Worm (Caenorhabditis elegans) whole organism, L4/young adult: ENCODE data around the gene sri-78.
"Not testable (repeated sequence)": the region's sequence is repeated elsewhere in the genome, so short reads cannot be mapped to it uniquely, and the experiment has no call there.

Experiments used
- W03F9.2 ChIP-seq: fragments of 150-350 bp; optimal IDR thresholded peaks from 2 replicates; lab custom pipeline; 2014; ENCODE audit warnings: missing biosample characterization, missing genetic modification characterization
- dao-5 ChIP-seq: sonication (generic microtip); optimal IDR thresholded peaks from 2 replicates; lab custom pipeline; 2016; ENCODE audit warnings: missing genotype, missing genetic modification characterization, moderate library complexity, missing compliant biosample characterization
- him-1 ChIP-seq: sonication (generic microtip); optimal IDR thresholded peaks from 2 replicates; lab custom pipeline; 2016; ENCODE audit warnings: missing genotype, missing genetic modification reagents, missing genetic modification characterization, missing compliant biosample characterization

Gene sri-78

DNA sequence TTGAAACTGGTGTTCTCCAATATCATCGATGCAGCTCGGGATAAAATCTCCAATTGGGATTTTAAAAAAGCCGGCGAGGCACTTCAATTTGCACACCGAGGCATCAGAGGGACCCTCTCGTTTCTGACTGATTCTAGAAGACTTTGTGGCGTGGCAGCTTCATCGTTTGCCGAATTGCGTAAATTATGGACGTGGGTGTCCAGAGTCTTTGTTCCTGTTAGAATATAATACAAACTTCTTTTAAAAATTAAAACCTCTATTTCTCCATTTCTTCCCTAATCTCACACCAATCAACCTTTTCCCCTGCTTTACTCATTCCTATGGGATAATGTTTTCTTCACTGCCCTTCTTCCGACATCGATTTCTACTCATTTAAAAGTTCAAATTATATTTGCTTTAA lies 25.4 kb downstream of the sri-78 start, which contains the start of gene ZC239.5:
Gene ZC239.5 (plus strand): TSS at position 301 of the 400 bp plus-strand sequence.
- TF ChIP-seq dao-5 (no peak), W03F9.2 (no peak), him-1 (tag; lab: Kevin White, UChicago) (no peak)

DNA sequence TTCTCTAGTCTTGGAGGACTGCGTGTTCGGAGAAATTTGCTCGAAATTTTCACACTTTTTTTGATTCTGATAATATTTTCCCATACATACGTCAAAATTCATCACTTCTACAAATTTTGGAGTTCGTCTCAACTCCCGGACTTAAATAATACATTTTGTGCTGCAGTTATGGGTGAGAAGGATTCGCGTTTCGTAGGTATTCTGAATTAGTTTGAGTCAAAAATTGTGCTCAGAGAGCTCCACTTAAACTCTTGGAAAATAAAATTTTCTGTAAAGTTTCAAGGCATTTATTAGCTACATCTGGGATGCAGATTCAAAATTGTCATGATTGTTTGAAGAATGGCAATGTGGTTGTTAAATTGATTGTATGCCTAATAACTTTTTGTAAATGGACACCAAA lies 28.9 kb downstream of the sri-78 start, which contains the start of gene ZC239.4:
Gene ZC239.4 (plus strand): TSS at position 301 of the 400 bp plus-strand sequence.
- no peak for TF ChIP-seq dao-5
- no peak for TF ChIP-seq him-1 (tag; lab: Kevin White, UChicago)
- no peak for TF ChIP-seq W03F9.2

DNA sequence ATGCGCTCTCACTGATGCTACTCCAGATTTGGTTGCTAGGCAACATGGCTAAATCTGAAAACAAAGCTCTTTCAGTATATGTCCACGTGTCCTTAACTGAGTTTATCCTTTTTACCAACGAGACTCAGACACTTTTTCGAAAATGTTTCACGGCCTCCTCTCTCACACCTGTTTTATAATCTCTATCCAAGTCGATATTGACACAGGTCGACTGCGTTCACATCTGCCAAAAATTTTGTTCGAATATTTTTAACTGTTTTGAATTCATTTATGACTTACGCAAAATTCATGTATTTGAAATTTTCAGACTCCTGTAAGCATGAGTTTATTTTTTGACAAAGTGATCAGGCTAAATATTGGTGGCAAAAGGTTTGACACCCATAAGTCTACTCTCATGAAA lies 30.8 kb downstream of the sri-78 start, which contains the start of gene ZC239.3:
Gene ZC239.3 (plus strand): TSS at position 301 of the 400 bp plus-strand sequence.
- not testable (repeated sequence) for TF ChIP-seq dao-5; him-1 (tag; lab: Kevin White, UChicago); W03F9.2

DNA sequence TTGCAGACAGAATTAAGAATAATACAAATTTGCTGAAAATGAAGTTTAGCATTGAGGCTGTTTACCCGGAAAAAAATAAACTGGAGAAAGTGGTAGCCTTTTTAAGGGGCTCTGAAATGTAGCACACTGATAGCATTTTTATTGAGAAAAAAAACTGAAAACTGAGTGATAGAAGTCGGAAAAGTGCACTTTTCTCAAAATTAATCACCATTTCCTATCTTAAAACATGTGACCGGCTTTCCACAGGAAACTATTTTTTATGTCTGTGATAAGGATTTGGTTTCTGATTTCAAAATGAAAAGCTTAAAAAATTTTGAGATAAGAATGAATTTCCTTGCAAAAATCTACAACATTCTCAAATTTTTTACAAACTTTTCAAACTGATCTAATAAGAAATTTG lies 35.8 kb downstream of the sri-78 start, which contains the start of gene ZC239.22:
Gene ZC239.22 (minus strand): TSS at position 101 of the 400 bp plus-strand sequence.
- no peak for TF ChIP-seq him-1 (tag; lab: Kevin White, UChicago)
- TF ChIP-seq W03F9.2, result no peak
- TF ChIP-seq dao-5, result no peak

DNA sequence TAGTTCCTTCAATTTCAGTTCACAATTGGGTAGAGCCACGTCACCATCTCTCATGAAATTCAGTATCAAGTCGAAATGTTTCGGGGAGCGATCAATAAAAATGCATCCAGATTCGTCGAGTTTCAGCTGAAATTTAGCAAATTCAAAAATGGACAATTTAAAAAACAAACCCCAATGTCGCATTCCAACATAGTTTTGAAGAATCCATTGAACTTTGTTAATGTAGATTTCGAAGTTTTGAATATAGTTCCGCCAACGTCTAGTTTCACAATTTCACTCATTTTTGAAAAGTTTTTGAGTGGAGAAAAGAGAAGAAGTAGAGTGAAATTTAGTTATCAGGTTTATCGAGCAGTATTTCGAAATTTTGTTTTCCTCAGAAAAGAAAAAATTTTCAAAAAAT lies 36.8 kb downstream of the sri-78 start, which contains the start of gene ZC239.14:
Gene ZC239.14 (minus strand): TSS at position 305 of the 400 bp plus-strand sequence.
- TF ChIP-seq dao-5 (no peak), W03F9.2 (no peak), him-1 (tag; lab: Kevin White, UChicago) (no peak)

DNA sequence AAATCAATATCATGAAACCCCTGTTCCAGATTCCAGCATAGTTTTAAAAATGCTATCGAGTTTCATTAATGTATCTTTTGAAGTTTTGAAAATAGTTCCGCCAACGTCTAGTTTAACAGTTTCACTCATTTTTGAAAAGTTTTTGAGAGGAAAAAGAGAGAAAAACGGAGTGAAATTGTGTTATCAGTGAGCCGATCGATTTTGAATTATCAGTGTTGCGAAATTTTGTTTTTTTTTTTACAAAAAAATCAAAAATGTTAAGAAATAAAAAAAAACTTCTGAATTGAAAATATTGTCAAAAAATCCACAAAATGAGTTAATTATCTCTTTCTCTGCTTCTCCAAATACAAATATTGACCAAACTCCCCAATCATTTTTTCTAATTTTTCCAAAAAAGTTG lies 37.7 kb downstream of the sri-78 start, which contains the start of gene ZC239.13:
Gene ZC239.13 (minus strand): TSS at position 154 of the 400 bp plus-strand sequence.
- TF ChIP-seq him-1 (tag; lab: Kevin White, UChicago) (no peak), dao-5 (no peak), W03F9.2 (no peak)

DNA sequence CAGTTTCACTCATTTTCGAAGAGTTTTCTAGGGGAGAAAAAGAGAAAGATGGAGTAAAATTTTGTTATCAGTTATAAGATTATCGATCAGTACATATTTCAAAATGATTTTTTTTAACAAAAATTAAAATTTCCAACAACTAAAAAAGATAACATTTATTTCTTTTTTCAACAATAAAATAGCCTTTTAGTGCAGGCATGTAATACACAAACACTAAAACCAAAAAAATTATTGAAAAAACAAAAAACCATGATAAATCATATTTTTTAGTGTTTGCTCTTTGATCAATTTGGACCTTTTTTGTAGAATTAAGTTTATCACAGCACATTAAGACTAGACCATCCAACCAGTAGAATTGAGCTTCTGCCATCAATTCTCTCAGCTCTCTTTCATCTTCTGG lies 39.7 kb downstream of the sri-78 start, which contains the start of gene ZC239.15:
Gene ZC239.15 (minus strand): TSS at position 101 of the 400 bp plus-strand sequence.
- TF ChIP-seq him-1 (tag; lab: Kevin White, UChicago) (no peak), W03F9.2 (no peak), dao-5 (no peak)

DNA sequence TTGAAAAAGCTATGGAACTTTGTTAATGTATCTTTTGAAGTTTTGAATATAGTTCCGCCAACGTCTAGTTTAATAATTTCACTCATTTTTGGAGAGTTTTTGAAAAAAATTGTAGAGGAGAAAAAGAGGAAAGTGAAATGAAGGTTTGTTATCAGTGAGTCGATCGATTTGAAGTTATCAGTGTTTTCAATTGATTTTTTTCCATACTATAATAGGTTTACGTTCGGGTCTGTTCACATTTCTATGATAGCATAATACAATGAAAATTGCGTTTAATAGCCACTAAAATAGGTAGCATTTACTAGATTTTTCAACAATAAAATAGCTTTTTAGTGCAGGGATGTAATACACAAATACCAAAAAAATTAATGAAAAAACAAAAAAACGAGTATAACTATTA lies 40.2 kb downstream of the sri-78 start, which contains the start of gene ZC239.16:
Gene ZC239.16 (minus strand): TSS at position 120 of the 400 bp plus-strand sequence.
- TF ChIP-seq him-1 (tag; lab: Kevin White, UChicago), result no peak
- TF ChIP-seq dao-5, result no peak
- no peak for TF ChIP-seq W03F9.2

DNA sequence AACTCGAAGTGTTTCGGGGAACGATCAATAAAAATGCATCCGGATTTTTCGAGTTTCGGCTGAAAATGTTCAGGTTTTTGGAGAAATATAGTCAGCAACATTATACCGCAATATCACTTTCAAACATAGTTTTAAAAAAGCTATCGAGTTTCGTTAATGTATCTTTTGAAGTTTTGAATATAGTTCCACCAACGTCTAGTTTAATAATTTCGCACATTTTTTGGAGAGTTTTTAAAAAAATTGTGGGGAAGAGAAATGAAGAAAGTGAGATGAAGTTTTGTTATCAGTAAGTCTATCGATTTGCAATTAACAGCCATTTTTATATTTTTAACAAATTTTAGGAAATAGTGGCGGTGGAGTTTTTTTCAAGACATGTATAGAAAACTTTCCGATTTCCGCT lies 40.8 kb downstream of the sri-78 start, which contains the start of gene ZC239.17:
Gene ZC239.17 (minus strand): TSS at position 101 of the 400 bp plus-strand sequence.
- TF ChIP-seq W03F9.2 (no peak), him-1 (tag; lab: Kevin White, UChicago) (no peak), dao-5 (no peak)

DNA sequence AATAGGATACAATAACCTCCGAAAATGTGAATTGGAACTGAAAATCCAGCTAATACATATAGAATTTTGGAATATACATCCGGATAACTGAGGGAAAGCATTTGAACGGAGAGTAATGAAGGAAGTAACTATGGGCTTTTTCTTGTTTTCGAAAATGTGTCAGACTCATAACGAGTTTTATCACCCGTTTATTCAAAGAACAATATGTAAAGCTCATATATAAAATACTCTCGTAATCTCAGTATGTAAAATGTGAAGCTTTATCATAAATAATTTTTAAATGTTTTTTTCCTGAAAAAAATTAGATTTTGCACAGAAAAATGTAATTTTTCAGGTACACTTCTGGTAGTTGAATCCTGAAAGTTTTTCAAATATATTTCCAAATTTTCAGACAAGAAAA lies 45.5 kb downstream of the sri-78 start, which contains the start of gene srh-297:
Gene srh-297 (minus strand): TSS at position 101 of the 400 bp plus-strand sequence.
- TF ChIP-seq him-1 (tag; lab: Kevin White, UChicago) (no peak), W03F9.2 (no peak), dao-5 (no peak)

DNA sequence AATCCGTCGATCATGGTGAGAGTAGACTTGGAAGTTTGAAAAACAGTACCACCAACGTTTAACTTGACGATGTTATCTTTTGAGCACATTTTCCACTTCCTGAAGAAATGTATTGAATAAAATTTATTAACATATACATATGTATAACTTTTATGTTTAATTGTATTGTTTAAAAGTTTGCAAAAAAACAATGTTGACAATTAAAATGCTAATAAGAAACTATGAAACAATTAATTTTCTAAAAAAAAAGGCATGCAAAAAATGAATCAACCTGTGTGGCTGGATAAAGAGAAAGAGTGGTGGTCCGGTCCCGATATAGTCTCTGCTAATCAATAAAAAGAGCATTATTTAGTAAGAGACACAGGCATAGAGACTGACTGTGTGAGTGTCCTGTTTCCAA lies 49.8 kb downstream of the sri-78 start, which contains the start of gene C17F4.8:
Gene C17F4.8 (minus strand): TSS at position 101 of the 400 bp plus-strand sequence.
- TF ChIP-seq dao-5 (no peak), him-1 (tag; lab: Kevin White, UChicago) (no peak)
